Worm (Caenorhabditis elegans) whole organism, L4 larva: ENCODE results near the gene acs-11.
A peak's percentile ranks its signal among the peaks of the same experiment; 100 is the strongest.

Experiments
- F10B5.3 ChIP-seq: sonication (generic microtip); optimal IDR thresholded peaks from 2 replicates; lab custom pipeline; 2016; ENCODE audit warnings: mild to moderate bottlenecking, missing genetic modification characterization, missing compliant biosample characterization
- F49E8.2 ChIP-seq: sonication (generic microtip); optimal IDR thresholded peaks from 2 replicates; lab custom pipeline; 2016; ENCODE audit warnings: missing compliant biosample characterization, mild to moderate bottlenecking, missing genetic modification characterization, borderline replicate concordance
- R02D3.7 ChIP-seq: fragments of 150-350 bp; sonication (generic microtip); optimal IDR thresholded peaks from 3 replicates; lab custom pipeline; 2014; ENCODE audit warnings: missing biosample characterization, missing genetic modification characterization
- Y48G9A.11 ChIP-seq: fragments of 200-800 bp; sonication (Bioruptor generic); IDR thresholded peaks from 2 replicates; pipeline ENCODE4 v1.3.6; 2022; ENCODE audit warnings: missing genetic modification reagents, missing genetic modification characterization, missing compliant biosample characterization
- Y5F2A.4 ChIP-seq: fragments of 200-800 bp; sonication (Bioruptor generic); optimal IDR thresholded peaks from 2 replicates; lab custom pipeline; 2018; ENCODE audit warnings: mild to moderate bottlenecking, missing genetic modification characterization, missing compliant biosample characterization
- ZK546.5 ChIP-seq, 2 experiments: sonication (generic microtip); optimal IDR thresholded peaks; 2 replicates each; lab custom pipeline; 2017; ENCODE audit warnings: missing biosample characterization in 2 of 2, missing genetic modification characterization in 2 of 2
- attf-4 ChIP-seq: sonication (generic microtip); optimal IDR thresholded peaks from 3 replicates; lab custom pipeline; 2017; ENCODE audit warnings: missing biosample characterization, missing genetic modification characterization
- ceh-20 ChIP-seq: fragments of 200-800 bp; sonication (Bioruptor generic); IDR thresholded peaks from 2 replicates; pipeline ENCODE4 v1.3.6; 2022; ENCODE audit warnings: missing genetic modification reagents, missing genetic modification characterization, missing compliant biosample characterization
- ceh-44 ChIP-seq: fragments of 200-800 bp; sonication (Bioruptor generic); IDR thresholded peaks from 2 replicates; pipeline ENCODE4 v1.3.6; 2022; ENCODE audit warnings: missing genetic modification reagents, missing genetic modification characterization, missing compliant biosample characterization
- ceh-62 ChIP-seq: sonication (generic microtip); optimal IDR thresholded peaks from 2 replicates; lab custom pipeline; 2017; ENCODE audit warnings: missing biosample characterization, missing genetic modification characterization
- ces-1 ChIP-seq: fragments of 150-350 bp; sonication (generic microtip); optimal IDR thresholded peaks from 4 replicates; lab custom pipeline; 2014; ENCODE audit warnings: missing biosample characterization, missing genetic modification reagents, missing genetic modification characterization
- cey-2 ChIP-seq: sonication (generic microtip); optimal IDR thresholded peaks from 3 replicates; lab custom pipeline; 2017; ENCODE audit warnings: missing genetic modification characterization, mild to moderate bottlenecking, missing compliant biosample characterization, antibody characterized with exemption, borderline replicate concordance; ENCODE audit not compliant: insufficient read depth
- daf-19 ChIP-seq: fragments of 200-800 bp; sonication (Bioruptor generic); conservative IDR thresholded peaks from 2 replicates; pipeline ENCODE4 v1.3.6; 2022; ENCODE audit warnings: missing genetic modification characterization, missing compliant biosample characterization
- fkh-10 ChIP-seq: fragments of 150-350 bp; optimal IDR thresholded peaks from 2 replicates; lab custom pipeline; 2014; ENCODE audit warnings: missing biosample characterization, missing genetic modification reagents, missing genetic modification characterization
- fos-1 ChIP-seq: fragments of 150-350 bp; optimal IDR thresholded peaks from 2 replicates; lab custom pipeline; 2014; ENCODE audit warnings: missing biosample characterization, missing genetic modification characterization
- hlh-11 ChIP-seq: fragments of 200-800 bp; sonication (Bioruptor generic); optimal IDR thresholded peaks from 2 replicates; lab custom pipeline; 2018; ENCODE audit warnings: mild to moderate bottlenecking, missing genetic modification characterization, missing compliant biosample characterization
- hlh-30 ChIP-seq: sonication (generic microtip); optimal IDR thresholded peaks from 2 replicates; lab custom pipeline; 2017; ENCODE audit warnings: antibody characterized with exemption, mild to moderate bottlenecking, missing genetic modification characterization, missing compliant biosample characterization; ENCODE audit not compliant: insufficient read depth
- hmg-1.1 ChIP-seq: fragments of 200-800 bp; sonication (Bioruptor generic); IDR thresholded peaks from 2 replicates; pipeline ENCODE4 v1.3.6; 2022; ENCODE audit warnings: missing genetic modification reagents, missing genetic modification characterization, missing compliant biosample characterization
- lin-13 ChIP-seq: fragments of 150-350 bp; optimal IDR thresholded peaks from 2 replicates; lab custom pipeline; 2014; ENCODE audit warnings: missing biosample characterization, missing genetic modification reagents, missing genetic modification characterization
- lin-39 ChIP-seq: fragments of 150-350 bp; optimal IDR thresholded peaks from 2 replicates; lab custom pipeline; 2014; ENCODE audit warnings: missing biosample characterization, missing genetic modification reagents, missing genetic modification characterization
- lsy-2 ChIP-seq, 2 experiments: fragments of 150-350 bp in 1 of 2; sonication (generic microtip) in 1 of 2; optimal IDR thresholded peaks; 2 replicates each; lab custom pipeline; 2014 to 2017; ENCODE audit warnings: missing biosample characterization in 2 of 2, missing genetic modification characterization in 2 of 2
- madf-5 ChIP-seq, 2 experiments: fragments of 200-800 bp; sonication (Bioruptor generic); IDR thresholded peaks; 2 replicates each; pipeline ENCODE4 v1.3.6; 2022; ENCODE audit warnings: missing compliant biosample characterization in 2 of 2, missing genetic modification characterization in 2 of 2
- madf-9 ChIP-seq: fragments of 200-800 bp; sonication (Bioruptor generic); conservative IDR thresholded peaks from 2 replicates; pipeline ENCODE4 v1.3.6; 2022; ENCODE audit warnings: missing genetic modification reagents, missing genetic modification characterization, missing compliant biosample characterization
- mdl-1 ChIP-seq, 2 experiments: fragments of 150-350 bp in 1 of 2; sonication (generic microtip) in 1 of 2; optimal IDR thresholded peaks; 2 replicates each; lab custom pipeline; 2014 to 2017; ENCODE audit warnings: missing biosample characterization in 2 of 2, missing genetic modification characterization in 2 of 2
- mdt-29 ChIP-seq: fragments of 200-800 bp; sonication (Bioruptor generic); IDR thresholded peaks from 2 replicates; pipeline ENCODE4 v1.3.6; 2022; ENCODE audit warnings: missing genetic modification reagents, missing genetic modification characterization, missing compliant biosample characterization
- mxl-2 ChIP-seq: fragments of 200-800 bp; sonication (Bioruptor generic); conservative IDR thresholded peaks from 2 replicates; pipeline ENCODE4 v1.3.6; 2022; ENCODE audit warnings: missing genetic modification reagents, missing genetic modification characterization, missing compliant biosample characterization
- nhr-10 ChIP-seq: fragments of 150-350 bp; optimal IDR thresholded peaks from 2 replicates; lab custom pipeline; 2014; ENCODE audit warnings: missing biosample characterization, missing genetic modification characterization
- nhr-11 ChIP-seq: fragments of 150-350 bp; optimal IDR thresholded peaks from 2 replicates; lab custom pipeline; 2014; ENCODE audit warnings: missing biosample characterization, missing genetic modification characterization
- nhr-111 ChIP-seq: fragments of 200-800 bp; sonication (Bioruptor generic); optimal IDR thresholded peaks from 2 replicates; lab custom pipeline; 2018; ENCODE audit warnings: mild to moderate bottlenecking, missing genetic modification characterization, missing compliant biosample characterization
- nhr-48 ChIP-seq: sonication (generic microtip); optimal IDR thresholded peaks from 2 replicates; lab custom pipeline; 2016; ENCODE audit warnings: mild to moderate bottlenecking, missing genetic modification characterization, missing compliant biosample characterization
- pha-4 ChIP-seq, 2 experiments: fragments of 150-350 bp in 1 of 2; fragments of 200-800 bp in 1 of 2; sonication (Bioruptor generic) in 1 of 2; IDR thresholded peaks in 1 of 2; optimal IDR thresholded peaks in 1 of 2; 2 replicates each; pipeline versions ENCODE4 v1.3.6 to Lab custom; 2014 to 2022; ENCODE audit warnings: missing genetic modification characterization in 2 of 2, missing genetic modification reagents in 2 of 2, missing biosample characterization in 1 of 2, missing compliant biosample characterization in 1 of 2
- rbr-2 ChIP-seq: sonication (generic microtip); optimal IDR thresholded peaks from 2 replicates; lab custom pipeline; 2016; ENCODE audit warnings: missing genotype, missing genetic modification characterization, missing compliant biosample characterization
- sdz-12 ChIP-seq: fragments of 200-800 bp; sonication (Bioruptor generic); optimal IDR thresholded peaks from 2 replicates; lab custom pipeline; 2018; ENCODE audit warnings: mild to moderate bottlenecking, missing genetic modification characterization, missing compliant biosample characterization
- set-16 ChIP-seq: fragments of 200-800 bp; sonication (Bioruptor generic); IDR thresholded peaks from 2 replicates; pipeline ENCODE4 v1.3.6; 2022; ENCODE audit warnings: missing genetic modification reagents, missing genetic modification characterization, missing compliant biosample characterization
- skn-1 ChIP-seq: fragments of 150-350 bp; optimal IDR thresholded peaks from 2 replicates; lab custom pipeline; 2014; ENCODE audit warnings: missing biosample characterization, missing genetic modification characterization
- tag-97 ChIP-seq: fragments of 200-800 bp; sonication (Bioruptor generic); IDR thresholded peaks from 2 replicates; pipeline ENCODE4 v1.3.6; 2022; ENCODE audit warnings: missing genetic modification characterization, missing compliant biosample characterization
- unc-130 ChIP-seq: sonication (generic microtip); optimal IDR thresholded peaks from 2 replicates; lab custom pipeline; 2016; ENCODE audit warnings: missing genetic modification reagents, missing genetic modification characterization, missing compliant biosample characterization
- unc-39 ChIP-seq: sonication (generic microtip); optimal IDR thresholded peaks from 2 replicates; lab custom pipeline; 2017; ENCODE audit warnings: missing biosample characterization, missing genetic modification characterization
- vab-7 ChIP-seq: fragments of 200-800 bp; sonication (Bioruptor generic); IDR thresholded peaks from 2 replicates; pipeline ENCODE4 v1.3.6; 2022; ENCODE audit warnings: missing genetic modification reagents, missing genetic modification characterization, missing compliant biosample characterization
- zip-2 ChIP-seq: fragments of 150-350 bp; optimal IDR thresholded peaks from 2 replicates; lab custom pipeline; 2014; ENCODE audit warnings: missing biosample characterization, missing genetic modification characterization

The acs-11 gene

DNA sequence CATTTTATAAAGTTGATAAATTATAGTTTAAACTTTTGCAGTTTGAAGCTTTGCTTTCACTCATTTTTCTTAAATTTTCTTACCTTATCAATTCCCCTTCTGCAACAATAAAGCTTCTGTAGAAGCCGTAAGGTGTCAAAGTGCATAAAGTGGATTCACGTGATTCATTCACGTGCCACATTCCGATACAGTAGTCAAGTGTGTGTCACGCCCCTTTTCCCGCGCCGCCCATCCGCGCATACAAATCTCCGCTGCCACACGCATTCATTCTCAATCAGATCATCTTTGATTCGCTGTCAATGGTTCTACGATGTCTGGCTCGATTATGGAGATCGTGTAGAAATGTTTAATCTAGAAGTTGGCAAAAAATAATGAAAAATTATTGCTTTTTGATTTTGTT lies 5.1 kb downstream of the acs-11 start:
- no peak for TF ChIP-seq mxl-2 (GFP tag; lab: Robert Waterston, UW)
- no peak for TF ChIP-seq ceh-44 (GFP tag; lab: Robert Waterston, UW)
- no peak for TF ChIP-seq pha-4 (GFP tag; IDR thresholded peaks at IDR 0.05; lab: Robert Waterston, UW)
- TF ChIP-seq pha-4 (tag; optimal IDR thresholded peaks at IDR 0.05; lab: Kevin White, UChicago): no peak
- TF ChIP-seq lsy-2 (tag; optimal IDR thresholded peaks at IDR 0.05; lab: Kevin White, UChicago): peak in 1 of 2 experiments; percentile 51
- TF ChIP-seq attf-4 (tag; lab: Kevin White, UChicago): no peak
- peak in 1 of 2 experiments; percentile 39 for TF ChIP-seq mdl-1 (tag; optimal IDR thresholded peaks at IDR 0.05; lab: Kevin White, UChicago)
- no peak for TF ChIP-seq lin-39 (tag; lab: Kevin White, UChicago)
- peak; percentile 16; the same call in 1 of the 2 replicates for TF ChIP-seq mdt-29 (GFP tag; lab: Robert Waterston, UW)
- TF ChIP-seq set-16 (GFP tag; lab: Robert Waterston, UW): no peak
- TF ChIP-seq vab-7: no peak
- TF ChIP-seq unc-130: no peak
- peak; percentile 62 for TF ChIP-seq nhr-48
- TF ChIP-seq fkh-10: no peak
- TF ChIP-seq tag-97 (GFP tag; lab: Robert Waterston, UW): no peak
- TF ChIP-seq R02D3.7 (tag; lab: Kevin White, UChicago): no peak
- no peak for TF ChIP-seq Y48G9A.11 (GFP tag; lab: Robert Waterston, UW)
- TF ChIP-seq cey-2 (tag; lab: Kevin White, UChicago): no peak
- TF ChIP-seq F10B5.3 (tag; lab: Kevin White, UChicago): no peak
- TF ChIP-seq ces-1 (GFP tag; lab: Kevin White, UChicago): no peak
- TF ChIP-seq fos-1 (tag; lab: Kevin White, UChicago): no peak
- peak; percentile 5 for TF ChIP-seq hlh-11 (tag; lab: Kevin White, UChicago)
- peak; percentile 69 for TF ChIP-seq hlh-30
- TF ChIP-seq nhr-11 (tag; lab: Kevin White, UChicago): no peak
- TF ChIP-seq ceh-20 (GFP tag; lab: Robert Waterston, UW): no peak
- TF ChIP-seq lin-13 (GFP tag; lab: Kevin White, UChicago): no peak
- no peak for TF ChIP-seq madf-9
- no peak for TF ChIP-seq ceh-62 (tag; lab: Kevin White, UChicago)
- TF ChIP-seq skn-1 (tag; lab: Kevin White, UChicago): no peak
- no peak for TF ChIP-seq Y5F2A.4 (GFP tag; lab: Kevin White, UChicago)
- no peak for TF ChIP-seq unc-39 (tag; lab: Kevin White, UChicago)
- TF ChIP-seq nhr-10 (tag; lab: Kevin White, UChicago): no peak

DNA sequence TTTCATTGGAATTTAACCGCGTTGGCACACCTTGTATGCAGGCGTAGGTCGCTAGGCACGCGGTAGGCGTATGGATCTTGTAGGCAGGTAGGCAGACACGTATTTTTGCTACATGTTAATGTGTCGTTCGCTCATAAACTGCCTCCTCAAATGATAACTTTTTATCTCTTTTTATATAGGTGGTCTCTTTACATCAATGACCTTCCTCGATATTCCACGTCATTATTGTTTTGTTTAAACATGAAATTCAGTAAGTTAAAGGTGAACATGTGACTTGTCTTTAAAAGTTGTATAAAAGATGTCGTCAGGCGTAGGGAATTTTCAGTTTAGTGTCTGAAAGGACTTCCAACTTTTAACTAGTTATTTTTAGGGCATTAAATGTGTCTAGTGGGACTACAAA lies 5.8 kb downstream of the acs-11 start:
- no peak for TF ChIP-seq ceh-62 (tag; lab: Kevin White, UChicago)
- TF ChIP-seq ZK546.5 (tag; optimal IDR thresholded peaks at IDR 0.05; lab: Kevin White, UChicago): no peak
- no peak for TF ChIP-seq hmg-1.1 (GFP tag; lab: Robert Waterston, UW)
- peak in 1 of 2 experiments; percentile 2 for TF ChIP-seq lsy-2 (tag; optimal IDR thresholded peaks at IDR 0.05; lab: Kevin White, UChicago)
- TF ChIP-seq F49E8.2 (tag; lab: Kevin White, UChicago): no peak
- no peak for TF ChIP-seq zip-2 (tag; lab: Kevin White, UChicago)
- no peak for TF ChIP-seq tag-97 (GFP tag; lab: Robert Waterston, UW)
- TF ChIP-seq daf-19: no peak
- TF ChIP-seq lin-39 (tag; lab: Kevin White, UChicago): no peak
- TF ChIP-seq nhr-111 (GFP tag; lab: Kevin White, UChicago): no peak
- no peak for TF ChIP-seq rbr-2 (tag; lab: Kevin White, UChicago)
- TF ChIP-seq madf-5 (GFP tag; IDR thresholded peaks at IDR 0.05; lab: Robert Waterston, UW): no peak
- no peak for TF ChIP-seq sdz-12 (GFP tag; lab: Kevin White, UChicago)
- peak; percentile 26 for TF ChIP-seq hlh-30
- TF ChIP-seq, all 104 proteins: peak for 2
